Fruit fly (Drosophila melanogaster) whole organism, embryonic: ENCODE results near the gene mei-P26.

Experiments
- Ada2b ChIP-seq: fragments of 200-800 bp; sonication (Bioruptor generic); IDR thresholded peaks from 2 replicates; pipeline ENCODE4 v1.3.6; 2022; ENCODE audit warnings: missing biosample characterization, missing genetic modification characterization
- Atf3 ChIP-seq: fragments of 200-800 bp; sonication (Bioruptor generic); optimal IDR thresholded peaks from 3 replicates; lab custom pipeline; 2016; ENCODE audit warnings: missing biosample characterization, missing genetic modification characterization
- C15 ChIP-seq: fragments of 200-800 bp; sonication (Bioruptor generic); IDR thresholded peaks from 3 replicates; pipeline ENCODE4 v1.3.6; 2022; ENCODE audit warnings: missing biosample characterization, missing genetic modification characterization
- CG10274 ChIP-seq: fragments of 200-800 bp; sonication (Bioruptor generic); optimal IDR thresholded peaks from 3 replicates; lab custom pipeline; 2017; ENCODE audit warnings: missing biosample characterization, mild to moderate bottlenecking, missing genetic modification characterization
- CG12769 ChIP-seq: fragments of 200-800 bp; sonication (Bioruptor generic); optimal IDR thresholded peaks from 2 replicates; lab custom pipeline; 2019; ENCODE audit warnings: missing biosample characterization, mild to moderate bottlenecking, missing genetic modification characterization, moderate library complexity
- CG13775 ChIP-seq: fragments of 200-800 bp; sonication (Bioruptor generic); optimal IDR thresholded peaks from 3 replicates; lab custom pipeline; 2017; ENCODE audit warnings: missing biosample characterization, mild to moderate bottlenecking, missing genetic modification characterization
- CG14710 ChIP-seq: fragments of 200-800 bp; sonication (Bioruptor generic); optimal IDR thresholded peaks from 3 replicates; lab custom pipeline; 2019; ENCODE audit warnings: missing biosample characterization, mild to moderate bottlenecking, missing genetic modification characterization, moderate library complexity
- CG17385 ChIP-seq: fragments of 200-800 bp; sonication (Bioruptor generic); optimal IDR thresholded peaks from 3 replicates; lab custom pipeline; 2018; ENCODE audit warnings: missing biosample characterization, mild to moderate bottlenecking, missing genetic modification characterization
- CG17612 ChIP-seq: fragments of 200-800 bp; sonication (Bioruptor generic); IDR thresholded peaks from 2 replicates; pipeline ENCODE4 v1.3.6; 2022; ENCODE audit warnings: missing biosample characterization, missing genetic modification characterization
- CG1792 ChIP-seq: fragments of 200-800 bp; sonication (Bioruptor generic); optimal IDR thresholded peaks from 2 replicates; lab custom pipeline; 2016; ENCODE audit warnings: missing biosample characterization, missing genetic modification characterization
- CG1832 ChIP-seq: fragments of 200-800 bp; sonication (Bioruptor generic); optimal IDR thresholded peaks from 2 replicates; lab custom pipeline; 2017; ENCODE audit warnings: missing biosample characterization, mild to moderate bottlenecking, missing genetic modification characterization, inconsistent platforms
- CG18619 ChIP-seq: fragments of 200-800 bp; sonication (Bioruptor generic); optimal IDR thresholded peaks from 3 replicates; lab custom pipeline; 2017; ENCODE audit warnings: missing biosample characterization, mild to moderate bottlenecking, missing genetic modification characterization
- CG2116 ChIP-seq: fragments of 200-800 bp; sonication (Bioruptor generic); optimal IDR thresholded peaks from 3 replicates; lab custom pipeline; 2018; ENCODE audit warnings: missing biosample characterization, mild to moderate bottlenecking, missing genetic modification characterization
- CG2678 ChIP-seq: fragments of 200-800 bp; sonication (Bioruptor generic); optimal IDR thresholded peaks from 3 replicates; lab custom pipeline; 2019; ENCODE audit warnings: missing biosample characterization, mild to moderate bottlenecking, missing genetic modification characterization, moderate library complexity
- CG2889 ChIP-seq: fragments of 200-800 bp; sonication (Bioruptor generic); IDR thresholded peaks from 3 replicates; pipeline ENCODE4 v1.3.6; 2022; ENCODE audit warnings: missing biosample characterization, missing genetic modification characterization
- CG30431 ChIP-seq: fragments of 200-800 bp; sonication (Bioruptor generic); optimal IDR thresholded peaks from 2 replicates; lab custom pipeline; 2017; ENCODE audit warnings: missing biosample characterization, missing genetic modification characterization
- CG31224 ChIP-seq: fragments of 200-800 bp; sonication (Bioruptor generic); IDR thresholded peaks from 2 replicates; pipeline ENCODE4 v1.3.6; 2022; ENCODE audit warnings: missing biosample characterization, missing genetic modification characterization
- CG34422 ChIP-seq: fragments of 200-800 bp; sonication (Bioruptor generic); IDR thresholded peaks from 3 replicates; pipeline ENCODE4 v1.3.6; 2022; ENCODE audit warnings: missing biosample characterization, missing genetic modification characterization
- CG3847 ChIP-seq: fragments of 200-800 bp; sonication (Bioruptor generic); IDR thresholded peaks from 2 replicates; pipeline ENCODE4 v1.3.6; 2022; ENCODE audit warnings: missing biosample characterization, missing genetic modification characterization
- CG5953 ChIP-seq: fragments of 200-800 bp; sonication (Bioruptor generic); IDR thresholded peaks from 2 replicates; pipeline ENCODE4 v1.3.6; 2022; ENCODE audit warnings: missing biosample characterization, missing genetic modification characterization
- CG7987 ChIP-seq: fragments of 200-800 bp; sonication (Bioruptor generic); optimal IDR thresholded peaks from 2 replicates; lab custom pipeline; 2018; ENCODE audit warnings: missing biosample characterization, mild to moderate bottlenecking, missing genetic modification characterization, moderate library complexity
- CG9215 ChIP-seq: fragments of 200-800 bp; sonication (Bioruptor generic); IDR thresholded peaks from 2 replicates; pipeline ENCODE4 v1.3.6; 2022; ENCODE audit warnings: missing biosample characterization, missing genetic modification characterization
- CkIIα-i1 ChIP-seq: fragments of 200-800 bp; sonication (Bioruptor generic); IDR thresholded peaks from 2 replicates; pipeline ENCODE4 v1.3.6; 2022; ENCODE audit warnings: missing biosample characterization, missing genetic modification characterization
- Deaf1 ChIP-seq: fragments of 200-800 bp; optimal IDR thresholded peaks from 3 replicates; lab custom pipeline; 2019; ENCODE audit warnings: missing biosample characterization, mild to moderate bottlenecking, missing genetic modification characterization, moderate library complexity
- Dfd ChIP-seq, 2 experiments: fragments of >200 bp; optimal IDR thresholded peaks; 2 replicates each; lab custom pipeline; 2017; ENCODE audit warnings: missing biosample characterization in 2 of 2, missing genetic modification characterization in 2 of 2
- Doc3 ChIP-seq: fragments of 200-800 bp; sonication (Bioruptor generic); IDR thresholded peaks from 3 replicates; pipeline ENCODE4 v1.3.6; 2022; ENCODE audit warnings: missing biosample characterization, missing genetic modification characterization; ENCODE audit not compliant: partially characterized antibody
- E2f1 ChIP-seq: fragments of 200-800 bp; sonication (Bioruptor generic); IDR thresholded peaks from 2 replicates; pipeline ENCODE4 v1.3.6; 2022; ENCODE audit warnings: missing biosample characterization, missing genetic modification characterization
- Gsc ChIP-seq: fragments of 200-800 bp; sonication (Bioruptor generic); IDR thresholded peaks from 2 replicates; pipeline ENCODE4 v1.3.6; 2022; ENCODE audit warnings: missing biosample characterization, missing genetic modification characterization
- H15 ChIP-seq: fragments of 200-800 bp; sonication (Bioruptor generic); IDR thresholded peaks from 3 replicates; pipeline ENCODE4 v1.3.6; 2022; ENCODE audit warnings: missing biosample characterization, missing genetic modification characterization
- Lim3 ChIP-seq: fragments of 200-800 bp; sonication (Bioruptor generic); IDR thresholded peaks from 2 replicates; pipeline ENCODE4 v1.3.6; 2022; ENCODE audit warnings: missing biosample characterization, missing genetic modification characterization
- MTF-1 ChIP-seq: fragments of 200-800 bp; sonication (Bioruptor generic); optimal IDR thresholded peaks from 2 replicates; lab custom pipeline; 2018; ENCODE audit warnings: missing biosample characterization, mild to moderate bottlenecking, missing genetic modification characterization, borderline replicate concordance
- Sox102F ChIP-seq: fragments of 200-800 bp; sonication (Bioruptor generic); optimal IDR thresholded peaks from 2 replicates; lab custom pipeline; 2018; ENCODE audit warnings: missing biosample characterization, mild to moderate bottlenecking, missing genetic modification characterization, moderate library complexity
- ac ChIP-seq: fragments of 200-800 bp; sonication (Bioruptor generic); optimal IDR thresholded peaks from 3 replicates; lab custom pipeline; 2017; ENCODE audit warnings: missing biosample characterization, mild to moderate bottlenecking, missing genetic modification characterization
- amos ChIP-seq: fragments of 200-800 bp; sonication (Bioruptor generic); IDR thresholded peaks from 2 replicates; pipeline ENCODE4 v1.3.6; 2022; ENCODE audit warnings: missing biosample characterization, missing genetic modification characterization; ENCODE audit not compliant: partially characterized antibody
- ato ChIP-seq: fragments of 200-800 bp; sonication (Bioruptor generic); IDR thresholded peaks from 2 replicates; pipeline ENCODE4 v1.3.6; 2022; ENCODE audit warnings: missing biosample characterization, missing genetic modification characterization; ENCODE audit not compliant: partially characterized antibody
- ham ChIP-seq: fragments of 200-800 bp; sonication (Bioruptor generic); IDR thresholded peaks from 2 replicates; pipeline ENCODE4 v1.3.6; 2022; ENCODE audit warnings: missing biosample characterization, missing genetic modification characterization
- hbn ChIP-seq: fragments of 200-800 bp; sonication (Bioruptor generic); IDR thresholded peaks from 2 replicates; pipeline ENCODE4 v1.3.6; 2022; ENCODE audit warnings: missing biosample characterization, missing genetic modification characterization; ENCODE audit not compliant: partially characterized antibody
- insv ChIP-seq, 2 experiments: fragments of 200-800 bp; sonication (Bioruptor generic); optimal IDR thresholded peaks; 3 replicates each; lab custom pipeline; 2016 to 2018; ENCODE audit warnings: missing biosample characterization in 2 of 2, missing genetic modification characterization in 2 of 2
- kay ChIP-seq: fragments of 200-800 bp; sonication (Bioruptor generic); optimal IDR thresholded peaks from 2 replicates; lab custom pipeline; 2016; ENCODE audit warnings: missing biosample characterization, missing genetic modification characterization
- lab ChIP-seq: fragments of 200-800 bp; sonication (Bioruptor generic); optimal IDR thresholded peaks from 3 replicates; lab custom pipeline; 2017; ENCODE audit warnings: missing biosample characterization, missing genetic modification characterization, mild to moderate bottlenecking, moderate library complexity, missing genetic modification reagents
- lbe ChIP-seq: fragments of 200-800 bp; sonication (Bioruptor generic); optimal IDR thresholded peaks from 2 replicates; lab custom pipeline; 2016; ENCODE audit warnings: missing biosample characterization, mild to moderate bottlenecking, missing genetic modification characterization
- lov ChIP-seq, 2 experiments: fragments of 200-800 bp in 1 of 2; fragments of >200 bp in 1 of 2; sonication (Bioruptor generic) in 1 of 2; IDR thresholded peaks in 1 of 2; optimal IDR thresholded peaks in 1 of 2; 2 replicates in 1 of 2; 3 replicates in 1 of 2; pipeline versions ENCODE4 v1.3.6 to Lab custom; 2017 to 2022; ENCODE audit warnings: missing biosample characterization in 1 of 2, missing genetic modification characterization in 1 of 2
- onecut ChIP-seq: fragments of 200-800 bp; sonication (Bioruptor generic); IDR thresholded peaks from 2 replicates; pipeline ENCODE4 v1.3.6; 2022; ENCODE audit warnings: missing biosample characterization, missing genetic modification characterization
- pnt ChIP-seq: fragments of 200-800 bp; sonication (Bioruptor generic); optimal IDR thresholded peaks from 3 replicates; lab custom pipeline; 2016; ENCODE audit warnings: missing biosample characterization, missing genetic modification characterization
- row ChIP-seq: fragments of 200-800 bp; sonication (Bioruptor generic); IDR thresholded peaks from 3 replicates; pipeline ENCODE4 v1.3.6; 2022; ENCODE audit warnings: missing biosample characterization, missing genetic modification characterization
- slp2 ChIP-seq: fragments of 200-800 bp; sonication (Bioruptor generic); optimal IDR thresholded peaks from 2 replicates; lab custom pipeline; 2016; ENCODE audit warnings: missing biosample characterization, missing genetic modification characterization
- ssp ChIP-seq: fragments of 200-800 bp; sonication (Bioruptor generic); IDR thresholded peaks from 2 replicates; pipeline ENCODE4 v1.3.6; 2022; ENCODE audit warnings: missing biosample characterization, missing genetic modification characterization
- tll ChIP-seq, 2 experiments: fragments of 200-800 bp in 1 of 2; fragments of >200 bp in 1 of 2; sonication (Bioruptor generic) in 1 of 2; optimal IDR thresholded peaks; 2 replicates each; lab custom pipeline; 2017 to 2019; ENCODE audit warnings: missing biosample characterization in 2 of 2, missing genetic modification characterization in 2 of 2, mild to moderate bottlenecking in 1 of 2, moderate library complexity in 1 of 2
- tup ChIP-seq: fragments of 200-800 bp; sonication (Bioruptor generic); optimal IDR thresholded peaks from 2 replicates; lab custom pipeline; 2016; ENCODE audit warnings: missing biosample characterization, mild to moderate bottlenecking, missing genetic modification characterization, moderate library complexity
- usp ChIP-seq: fragments of >200 bp; optimal IDR thresholded peaks from 2 replicates; lab custom pipeline; 2017; ENCODE audit warnings: missing biosample characterization, missing genetic modification characterization

Gene mei-P26

dm6 chrX:9134922-9135453, 28.1 kb upstream of the mei-P26 start, which contains the start of gene fend (continued):
- TF ChIP-seq H15 (GFP tag; lab: Robert Waterston, UW) (no peak), onecut (GFP tag; lab: Robert Waterston, UW) (no peak), CG2889 (GFP tag; lab: Robert Waterston, UW) (no peak), tup (no peak), Lim3 (GFP tag; lab: Robert Waterston, UW) (no peak), kay (GFP tag; lab: Kevin White, UChicago) (no peak), CG1792 (GFP tag; lab: Kevin White, UChicago) (no peak), CG2678 (tag; lab: Kevin White, UChicago) (peak; percentile 67), CG13775 (GFP tag; lab: Kevin White, UChicago) (peak; percentile 24), MTF-1 (GFP tag; lab: Kevin White, UChicago) (no peak), usp (GFP tag; lab: Kevin White, UChicago) (no peak), Dfd (GFP tag; optimal IDR thresholded peaks at IDR 0.05; lab: Kevin White, UChicago) (no peak), Deaf1 (tag; lab: Kevin White, UChicago) (peak; percentile 68), CG1832 (GFP tag; lab: Kevin White, UChicago) (no peak), CG9215 (GFP tag; lab: Robert Waterston, UW) (no peak), CG10274 (GFP tag; lab: Kevin White, UChicago) (no peak), Atf3 (GFP tag; lab: Kevin White, UChicago) (no peak), E2f1 (no peak), lov (optimal IDR thresholded peaks at IDR 0.05; lab: Kevin White, UChicago) (peak; percentile 51), lov (GFP tag; IDR thresholded peaks at IDR 0.05; lab: Robert Waterston, UW) (0 out of 3 replicates have a peak, but pooled peaks have one; percentile 5), Ada2b (GFP tag; lab: Robert Waterston, UW) (no peak), ac (no peak), amos (GFP tag; lab: Robert Waterston, UW) (0 out of 2 replicates have a peak, but pooled peaks have one; percentile 18), CG7987 (GFP tag; lab: Kevin White, UChicago) (no peak), Sox102F (GFP tag; lab: Kevin White, UChicago) (peak; percentile 6), ato (GFP tag; lab: Robert Waterston, UW) (no peak), CG17612 (GFP tag; lab: Robert Waterston, UW) (no peak), CG34422 (GFP tag; lab: Robert Waterston, UW) (0 out of 3 replicates have a peak, but pooled peaks have one; percentile 40), CkIIα-i1 (GFP tag; lab: Robert Waterston, UW) (no peak), C15 (GFP tag; lab: Robert Waterston, UW) (no peak), CG18619 (GFP tag; lab: Kevin White, UChicago) (peak; percentile 45), CG2116 (GFP tag; lab: Kevin White, UChicago) (no peak), lbe (no peak), hbn (GFP tag; lab: Robert Waterston, UW) (no peak), CG31224 (no peak), CG3847 (GFP tag; lab: Robert Waterston, UW) (0 out of 2 replicates have a peak, but pooled peaks have one; percentile 22), insv (GFP tag; optimal IDR thresholded peaks at IDR 0.05; lab: Kevin White, UChicago) (peak in 1 of 2 experiments; percentile 68), lab (GFP tag; lab: Kevin White, UChicago) (peak; percentile 8), ham (GFP tag; lab: Robert Waterston, UW) (no peak), Gsc (GFP tag; lab: Robert Waterston, UW) (no peak), Doc3 (GFP tag; lab: Robert Waterston, UW) (no peak), CG14710 (peak; percentile 47), CG12769 (tag; lab: Kevin White, UChicago) (peak; percentile 31), CG5953 (GFP tag; lab: Robert Waterston, UW) (no peak), tll (GFP tag; optimal IDR thresholded peaks at IDR 0.05; lab: Kevin White, UChicago) (no peak), CG17385 (GFP tag; lab: Kevin White, UChicago) (peak; percentile 33), pnt (GFP tag; lab: Kevin White, UChicago) (no peak), slp2 (GFP tag; lab: Kevin White, UChicago) (no peak), CG30431 (GFP tag; lab: Kevin White, UChicago) (no peak), ssp (GFP tag; lab: Robert Waterston, UW) (no peak), row (GFP tag; lab: Robert Waterston, UW) (peak; percentile 94)
